Worm (Caenorhabditis elegans) whole organism, L2 larva: ENCODE results near the gene ham-1.

Experiments used
- C34F6.9 ChIP-seq: fragments of 150-350 bp; optimal IDR thresholded peaks from 2 replicates; lab custom pipeline; 2014; ENCODE audit warnings: missing biosample characterization, missing genetic modification characterization
- F13H6.1 ChIP-seq: sonication (generic microtip); optimal IDR thresholded peaks from 2 replicates; lab custom pipeline; 2016; ENCODE audit warnings: missing genetic modification characterization, missing compliant biosample characterization
- R02D3.7 ChIP-seq: fragments of 150-350 bp; optimal IDR thresholded peaks from 2 replicates; lab custom pipeline; 2014; ENCODE audit warnings: missing biosample characterization, missing genetic modification characterization
- Y55F3AM.14 ChIP-seq: fragments of 200-800 bp; sonication (Bioruptor generic); optimal IDR thresholded peaks from 2 replicates; lab custom pipeline; 2018; ENCODE audit warnings: mild to moderate bottlenecking, missing genetic modification characterization, missing compliant biosample characterization
- ZK546.5 ChIP-seq: sonication (generic microtip); optimal IDR thresholded peaks from 2 replicates; lab custom pipeline; 2017; ENCODE audit warnings: missing biosample characterization, missing genetic modification characterization
- alr-1 ChIP-seq: fragments of 150-350 bp; optimal IDR thresholded peaks from 2 replicates; lab custom pipeline; 2014; ENCODE audit warnings: missing biosample characterization, missing genetic modification characterization
- aly-2 ChIP-seq: fragments of 150-350 bp; optimal IDR thresholded peaks from 2 replicates; lab custom pipeline; 2014; ENCODE audit warnings: missing biosample characterization, missing genetic modification characterization
- ama-1 ChIP-seq: fragments of 150-350 bp; optimal IDR thresholded peaks from 2 replicates; lab custom pipeline; 2018; ENCODE audit warnings: inconsistent platforms
- blmp-1 ChIP-seq: sonication (generic microtip); optimal IDR thresholded peaks from 2 replicates; lab custom pipeline; 2017; ENCODE audit warnings: missing genetic modification characterization, mild to moderate bottlenecking, missing compliant biosample characterization, antibody characterized with exemption, moderate library complexity; ENCODE audit not compliant: insufficient read depth
- ceh-16 ChIP-seq: fragments of 150-350 bp; optimal IDR thresholded peaks from 2 replicates; lab custom pipeline; 2014; ENCODE audit warnings: missing biosample characterization, missing genetic modification characterization
- ceh-82 ChIP-seq: fragments of 150-350 bp; optimal IDR thresholded peaks from 2 replicates; lab custom pipeline; 2014; ENCODE audit warnings: missing biosample characterization, missing genetic modification characterization
- crh-2 ChIP-seq: sonication (generic microtip); optimal IDR thresholded peaks from 2 replicates; lab custom pipeline; 2017; ENCODE audit warnings: missing biosample characterization, missing genetic modification characterization
- dmd-4 ChIP-seq: sonication (generic microtip); optimal IDR thresholded peaks from 2 replicates; lab custom pipeline; 2017; ENCODE audit warnings: missing biosample characterization, missing genetic modification characterization
- egl-27 ChIP-seq: sonication (generic microtip); optimal IDR thresholded peaks from 3 replicates; lab custom pipeline; 2017; ENCODE audit warnings: missing biosample characterization, missing genetic modification reagents, missing genetic modification characterization
- elt-1 ChIP-seq: fragments of 150-350 bp; optimal IDR thresholded peaks from 2 replicates; lab custom pipeline; 2014; ENCODE audit warnings: missing biosample characterization, missing genetic modification characterization
- elt-3 ChIP-seq: sonication (generic microtip); optimal IDR thresholded peaks from 2 replicates; lab custom pipeline; 2017; ENCODE audit warnings: missing biosample characterization, missing genetic modification characterization
- fos-1 ChIP-seq: fragments of 150-350 bp; optimal IDR thresholded peaks from 2 replicates; lab custom pipeline; 2014; ENCODE audit warnings: missing biosample characterization, missing genetic modification characterization
- gmeb-1 ChIP-seq: fragments of 150-350 bp; optimal IDR thresholded peaks from 2 replicates; lab custom pipeline; 2014; ENCODE audit warnings: missing biosample characterization, missing genetic modification characterization
- lin-11 ChIP-seq: fragments of 150-350 bp; sonication (generic microtip); optimal IDR thresholded peaks from 2 replicates; lab custom pipeline; 2014; ENCODE audit warnings: missing biosample characterization, missing genetic modification characterization, inconsistent platforms, mixed read lengths
- lin-13 ChIP-seq: fragments of 150-350 bp; optimal IDR thresholded peaks from 2 replicates; lab custom pipeline; 2014; ENCODE audit warnings: missing biosample characterization, missing genetic modification reagents, missing genetic modification characterization
- lin-39 ChIP-seq: fragments of 150-350 bp; optimal IDR thresholded peaks from 2 replicates; lab custom pipeline; 2014; ENCODE audit warnings: missing biosample characterization, missing genetic modification reagents, missing genetic modification characterization
- lsy-2 ChIP-seq, 2 experiments: fragments of 150-350 bp in 1 of 2; sonication (generic microtip) in 1 of 2; optimal IDR thresholded peaks; 2 replicates each; lab custom pipeline; 2014 to 2017; ENCODE audit warnings: missing biosample characterization in 2 of 2, missing genetic modification characterization in 2 of 2
- mab-5 ChIP-seq: fragments of 150-350 bp; optimal IDR thresholded peaks from 2 replicates; lab custom pipeline; 2014; ENCODE audit warnings: missing biosample characterization, missing genetic modification characterization
- mbf-1 ChIP-seq: sonication (generic microtip); optimal IDR thresholded peaks from 2 replicates; lab custom pipeline; 2017; ENCODE audit warnings: missing biosample characterization, missing genetic modification characterization
- mdl-1 ChIP-seq, 2 experiments: fragments of 150-350 bp in 1 of 2; sonication (generic microtip) in 1 of 2; optimal IDR thresholded peaks; 2 replicates each; lab custom pipeline; 2017; ENCODE audit warnings: missing biosample characterization in 2 of 2, missing genetic modification characterization in 2 of 2
- nhr-10 ChIP-seq: sonication (generic microtip); optimal IDR thresholded peaks from 2 replicates; lab custom pipeline; 2017; ENCODE audit warnings: missing biosample characterization, missing genetic modification characterization
- nhr-11 ChIP-seq: fragments of 150-350 bp; optimal IDR thresholded peaks from 2 replicates; lab custom pipeline; 2014; ENCODE audit warnings: missing biosample characterization, missing genetic modification characterization
- nhr-12 ChIP-seq: fragments of 150-350 bp; optimal IDR thresholded peaks from 2 replicates; lab custom pipeline; 2014; ENCODE audit warnings: missing biosample characterization, missing genetic modification characterization
- nhr-129 ChIP-seq: fragments of 150-350 bp; optimal IDR thresholded peaks from 2 replicates; lab custom pipeline; 2014; ENCODE audit warnings: missing biosample characterization, missing genetic modification characterization
- nhr-21 ChIP-seq: fragments of 150-350 bp; optimal IDR thresholded peaks from 2 replicates; lab custom pipeline; 2014; ENCODE audit warnings: missing biosample characterization, missing genetic modification characterization
- nhr-23 ChIP-seq: fragments of 150-350 bp; optimal IDR thresholded peaks from 2 replicates; lab custom pipeline; 2014; ENCODE audit warnings: missing biosample characterization, missing genetic modification reagents, missing genetic modification characterization
- nhr-237 ChIP-seq: fragments of 150-350 bp; optimal IDR thresholded peaks from 2 replicates; lab custom pipeline; 2014; ENCODE audit warnings: missing biosample characterization, missing genetic modification characterization
- nhr-25 ChIP-seq: fragments of 150-350 bp; sonication (generic microtip); optimal IDR thresholded peaks from 3 replicates; lab custom pipeline; 2014; ENCODE audit warnings: missing biosample characterization, missing genetic modification characterization
- nhr-6 ChIP-seq: fragments of 150-350 bp; optimal IDR thresholded peaks from 2 replicates; lab custom pipeline; 2014; ENCODE audit warnings: missing biosample characterization, missing genetic modification characterization
- nhr-77 ChIP-seq: fragments of 150-350 bp; optimal IDR thresholded peaks from 2 replicates; lab custom pipeline; 2014; ENCODE audit warnings: missing biosample characterization, missing genetic modification characterization
- peb-1 ChIP-seq: fragments of 150-350 bp; optimal IDR thresholded peaks from 2 replicates; lab custom pipeline; 2014; ENCODE audit warnings: missing biosample characterization, missing genetic modification characterization
- sem-4 ChIP-seq: fragments of 150-350 bp; optimal IDR thresholded peaks from 2 replicates; lab custom pipeline; 2014; ENCODE audit warnings: missing biosample characterization, missing genetic modification reagents, missing genetic modification characterization
- skn-1 ChIP-seq: sonication (generic microtip); optimal IDR thresholded peaks from 2 replicates; lab custom pipeline; 2017; ENCODE audit warnings: missing biosample characterization, missing genetic modification characterization
- sma-3 ChIP-seq: sonication (generic microtip); optimal IDR thresholded peaks from 2 replicates; lab custom pipeline; 2016; ENCODE audit warnings: missing genetic modification reagents, missing genetic modification characterization, missing compliant biosample characterization
- sma-9 ChIP-seq, 2 experiments: fragments of 150-350 bp in 1 of 2; sonication (generic microtip) in 1 of 2; optimal IDR thresholded peaks; 2 replicates each; lab custom pipeline; 2014 to 2016; ENCODE audit warnings: missing genetic modification characterization in 2 of 2, mild to moderate bottlenecking in 1 of 2, missing biosample characterization in 1 of 2, missing compliant biosample characterization in 1 of 2, missing genetic modification reagents in 1 of 2, moderate library complexity in 1 of 2
- snpc-4 ChIP-seq: fragments of 150-350 bp; optimal IDR thresholded peaks from 2 replicates; lab custom pipeline; 2014; ENCODE audit warnings: missing biosample characterization, missing genetic modification characterization
- unc-39 ChIP-seq: fragments of 150-350 bp; optimal IDR thresholded peaks from 2 replicates; lab custom pipeline; 2014; ENCODE audit warnings: missing biosample characterization, missing genetic modification characterization
- unc-55 ChIP-seq: fragments of 150-350 bp; sonication (generic microtip); optimal IDR thresholded peaks from 3 replicates; lab custom pipeline; 2014; ENCODE audit warnings: missing biosample characterization, missing genetic modification reagents, missing genetic modification characterization
- unc-62 ChIP-seq: fragments of 150-350 bp; optimal IDR thresholded peaks from 2 replicates; lab custom pipeline; 2014; ENCODE audit warnings: missing biosample characterization, missing genetic modification reagents, missing genetic modification characterization
- zag-1 ChIP-seq: fragments of 150-350 bp; optimal IDR thresholded peaks from 2 replicates; lab custom pipeline; 2014; ENCODE audit warnings: missing biosample characterization, missing genetic modification characterization
- ztf-1 ChIP-seq: fragments of 200-800 bp; sonication (Bioruptor generic); conservative IDR thresholded peaks from 2 replicates; pipeline ENCODE4 v1.3.6; 2022; ENCODE audit warnings: missing genetic modification characterization, missing compliant biosample characterization
- ztf-11 ChIP-seq: sonication (generic microtip); optimal IDR thresholded peaks from 2 replicates; lab custom pipeline; 2017; ENCODE audit warnings: missing biosample characterization, missing genetic modification characterization
- ztf-4 ChIP-seq: fragments of 150-350 bp; optimal IDR thresholded peaks from 2 replicates; lab custom pipeline; 2014; ENCODE audit warnings: missing biosample characterization, missing genetic modification characterization

ham-1 gene

DNA sequence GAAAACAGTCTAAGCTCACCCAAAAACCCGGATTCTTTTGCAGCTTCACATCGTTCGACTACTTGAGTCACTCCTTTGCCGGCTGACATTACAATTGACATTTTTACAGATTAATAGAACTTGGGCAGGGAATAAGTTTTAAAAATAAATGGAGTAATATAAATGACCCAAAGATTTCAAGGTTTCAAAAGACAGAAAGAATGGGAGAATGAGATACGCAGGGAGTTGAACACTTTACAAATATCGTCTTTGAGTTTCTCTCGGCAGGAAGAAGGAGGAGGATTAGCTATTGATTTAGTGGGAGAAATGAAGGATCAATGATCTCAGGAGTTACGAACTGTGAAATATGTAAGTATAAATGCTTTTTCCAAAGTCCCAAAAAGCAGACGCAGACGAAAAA is 44.0 kb downstream of the ham-1 start, which contains the start of gene K08E7.8:
K08E7.8 (minus strand) TSS at position 101 of the 400 bp plus-strand sequence.
- TF ChIP-seq blmp-1 (no peak), lin-13 (GFP tag; lab: Kevin White, UChicago) (no peak), Y55F3AM.14 (GFP tag; lab: Kevin White, UChicago) (no peak), skn-1 (no peak), nhr-11 (no peak), ZK546.5 (tag; lab: Kevin White, UChicago) (no peak), unc-55 (no peak), unc-39 (tag; lab: Kevin White, UChicago) (no peak), alr-1 (tag; lab: Kevin White, UChicago) (no peak), nhr-12 (no peak), sma-3 (GFP tag; lab: Kevin White, UChicago) (no peak), nhr-21 (tag; lab: Kevin White, UChicago) (no peak), sem-4 (tag; lab: Kevin White, UChicago) (no peak), nhr-6 (tag; lab: Kevin White, UChicago) (no peak), ztf-1 (no peak), peb-1 (tag; lab: Kevin White, UChicago) (no peak), zag-1 (tag; lab: Kevin White, UChicago) (no peak), mdl-1 (tag; optimal IDR thresholded peaks at IDR 0.05; lab: Kevin White, UChicago) (no peak)

DNA sequence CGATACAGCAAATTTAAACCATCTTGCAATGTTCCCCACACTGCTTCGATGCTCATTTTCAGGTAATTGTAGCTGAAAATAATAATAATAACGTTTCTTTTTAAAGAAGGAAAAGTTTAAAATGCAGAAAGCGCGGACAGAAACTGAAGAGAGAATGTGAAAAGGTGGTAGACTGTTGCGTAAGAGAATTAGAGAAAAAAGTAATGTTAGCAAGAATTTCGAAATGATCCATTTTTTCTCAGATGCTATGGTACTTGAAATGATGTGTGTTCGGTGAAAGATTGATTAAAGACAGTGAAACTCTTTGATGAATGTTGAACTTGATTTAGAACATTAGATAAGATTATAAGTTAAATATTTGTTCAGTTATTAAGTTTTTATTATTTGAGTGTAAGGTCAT is 48.4 kb downstream of the ham-1 start, which contains the start of gene cul-6:
cul-6 (minus strand) TSS at position 79 of the 400 bp plus-strand sequence.
- TF ChIP-seq F13H6.1, result no peak
- TF ChIP-seq unc-55, result peak; percentile 27

DNA sequence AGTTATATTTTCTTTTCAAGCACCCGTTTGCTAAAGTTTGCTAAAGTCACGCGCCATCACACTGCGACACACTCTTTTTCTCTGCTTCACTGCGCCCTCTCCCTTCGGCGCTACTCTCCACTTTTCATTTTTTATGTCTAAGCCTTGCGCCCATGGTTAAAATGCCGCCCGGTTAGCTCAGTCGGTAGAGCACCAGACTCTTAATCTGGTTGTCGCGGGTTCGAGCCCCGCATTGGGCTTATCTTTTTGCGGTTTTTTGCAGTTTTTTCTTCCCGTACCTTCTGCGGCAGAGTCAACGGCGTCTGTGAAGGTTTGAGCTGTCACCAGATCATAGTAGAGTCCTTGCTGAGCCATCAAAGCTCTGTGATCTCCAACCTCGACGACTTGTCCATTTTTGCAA is 52.6 kb downstream of the ham-1 start:
- TF ChIP-seq nhr-6 (tag; lab: Kevin White, UChicago), result no peak
- peak; percentile 28 for TF ChIP-seq egl-27 (tag; lab: Kevin White, UChicago)
- TF ChIP-seq nhr-21 (tag; lab: Kevin White, UChicago), result peak; percentile 32
- TF ChIP-seq ztf-1, result no peak
- no peak for TF ChIP-seq ztf-4 (tag; lab: Kevin White, UChicago)
- TF ChIP-seq elt-1 (tag; lab: Kevin White, UChicago), result no peak
- TF ChIP-seq snpc-4, result no peak
- no peak for TF ChIP-seq mbf-1 (tag; lab: Kevin White, UChicago)
- TF ChIP-seq skn-1, result no peak
- peak; percentile 66 for TF ChIP-seq F13H6.1
- no peak for TF ChIP-seq blmp-1
- no peak for TF ChIP-seq lin-39 (tag; lab: Kevin White, UChicago)
- TF ChIP-seq nhr-11, result no peak
- peak; percentile 81 for TF ChIP-seq nhr-129
- peak; percentile 50 for TF ChIP-seq fos-1 (tag; lab: Kevin White, UChicago)
- TF ChIP-seq peb-1 (tag; lab: Kevin White, UChicago), result no peak
- TF ChIP-seq Y55F3AM.14 (GFP tag; lab: Kevin White, UChicago), result peak; percentile 64
- peak; percentile 60 for TF ChIP-seq zag-1 (tag; lab: Kevin White, UChicago)
- TF ChIP-seq nhr-237 (tag; lab: Kevin White, UChicago), result no peak
- peak; percentile 77 for TF ChIP-seq C34F6.9
- no peak for TF ChIP-seq nhr-10 (tag; lab: Kevin White, UChicago)
- TF ChIP-seq nhr-12, result no peak
- no peak for TF ChIP-seq ama-1 (lab: Kevin White, UChicago)
- no peak for TF ChIP-seq elt-3 (tag; lab: Kevin White, UChicago)
- TF ChIP-seq R02D3.7, result no peak
- peak; percentile 72 for TF ChIP-seq lin-11 (tag; lab: Kevin White, UChicago)
- TF ChIP-seq sem-4 (tag; lab: Kevin White, UChicago), result no peak
- TF ChIP-seq unc-55, result peak; percentile 77
- peak; percentile 38 for TF ChIP-seq lin-13 (GFP tag; lab: Kevin White, UChicago)
- TF ChIP-seq gmeb-1 (tag; lab: Kevin White, UChicago), result peak; percentile 68
- TF ChIP-seq crh-2, result peak; percentile 57
- no peak for TF ChIP-seq dmd-4 (tag; lab: Kevin White, UChicago)
- no peak for TF ChIP-seq alr-1 (tag; lab: Kevin White, UChicago)
- no peak for TF ChIP-seq aly-2
- no peak for TF ChIP-seq nhr-23
- no peak for TF ChIP-seq ztf-11 (tag; lab: Kevin White, UChicago)
- no peak for TF ChIP-seq nhr-25 (tag; lab: Kevin White, UChicago)
- TF ChIP-seq ceh-82, result no peak
- TF ChIP-seq lsy-2 (tag; optimal IDR thresholded peaks at IDR 0.05; lab: Kevin White, UChicago), result peak; percentile 57 to 75
- TF ChIP-seq ZK546.5 (tag; lab: Kevin White, UChicago), result no peak
- peak; percentile 70 for TF ChIP-seq sma-9 (GFP tag; optimal IDR thresholded peaks at IDR 0.05; lab: Kevin White, UChicago)
- no peak for TF ChIP-seq sma-9 (tag; optimal IDR thresholded peaks at IDR 0.05; lab: Kevin White, UChicago)
- TF ChIP-seq ceh-16 (tag; lab: Kevin White, UChicago), result no peak
- TF ChIP-seq sma-3 (GFP tag; lab: Kevin White, UChicago), result peak; percentile 59
- TF ChIP-seq unc-62 (GFP tag; lab: Kevin White, UChicago), result no peak
- TF ChIP-seq nhr-77 (tag; lab: Kevin White, UChicago), result no peak
- TF ChIP-seq mab-5 (tag; lab: Kevin White, UChicago), result peak; percentile 45
- TF ChIP-seq mdl-1 (tag; optimal IDR thresholded peaks at IDR 0.05; lab: Kevin White, UChicago), result peak in 1 of 2 experiments; percentile 52
- TF ChIP-seq unc-39 (tag; lab: Kevin White, UChicago), result no peak
